Fruit fly (Drosophila melanogaster) whole organism, embryonic: Measurements from ENCODE around the gene SREBP.

Source experiments
- ATbp ChIP-seq: fragments of 200-800 bp; sonication (Bioruptor generic); optimal IDR thresholded peaks from 2 replicates; lab custom pipeline; 2017; ENCODE audit warnings: missing biosample characterization, mild to moderate bottlenecking, missing genetic modification characterization, missing genetic modification reagents
- Atf-2 ChIP-seq: fragments of 200-800 bp; sonication (Bioruptor generic); optimal IDR thresholded peaks from 2 replicates; lab custom pipeline; 2016; ENCODE audit warnings: missing biosample characterization, missing genetic modification characterization
- CG10267 ChIP-seq: fragments of 200-800 bp; sonication (Bioruptor generic); optimal IDR thresholded peaks from 2 replicates; lab custom pipeline; 2018; ENCODE audit warnings: missing biosample characterization, mild to moderate bottlenecking, missing genetic modification characterization, moderate library complexity
- CG10959 ChIP-seq: fragments of 200-800 bp; sonication (Bioruptor generic); IDR thresholded peaks from 2 replicates; pipeline ENCODE4 v1.3.6; 2022; ENCODE audit warnings: missing biosample characterization, missing genetic modification characterization
- CG11247 ChIP-seq: fragments of 200-800 bp; sonication (Bioruptor generic); IDR thresholded peaks from 2 replicates; pipeline ENCODE4 v1.3.6; 2022; ENCODE audit warnings: missing biosample characterization, missing genetic modification characterization
- CG12769 ChIP-seq: fragments of 200-800 bp; sonication (Bioruptor generic); optimal IDR thresholded peaks from 2 replicates; lab custom pipeline; 2019; ENCODE audit warnings: missing biosample characterization, mild to moderate bottlenecking, missing genetic modification characterization, moderate library complexity
- CG14014 ChIP-seq: fragments of 200-800 bp; sonication (Bioruptor generic); IDR thresholded peaks from 2 replicates; pipeline ENCODE4 v1.3.6; 2022; ENCODE audit warnings: missing biosample characterization, missing genetic modification characterization
- CG14050 ChIP-seq: fragments of 200-800 bp; sonication (Bioruptor generic); IDR thresholded peaks from 3 replicates; pipeline ENCODE4 v1.3.6; 2022; ENCODE audit warnings: missing biosample characterization, missing genetic modification characterization
- CG1647 ChIP-seq: fragments of 200-800 bp; sonication (Bioruptor generic); optimal IDR thresholded peaks from 3 replicates; lab custom pipeline; 2016; ENCODE audit warnings: missing biosample characterization, missing genetic modification characterization
- CG17328 ChIP-seq: fragments of 200-800 bp; sonication (Bioruptor generic); IDR thresholded peaks from 2 replicates; pipeline ENCODE4 v1.3.6; 2022; ENCODE audit warnings: missing biosample characterization, missing genetic modification characterization
- CG18599 ChIP-seq: fragments of 200-800 bp; sonication (Bioruptor generic); optimal IDR thresholded peaks from 3 replicates; lab custom pipeline; 2017; ENCODE audit warnings: missing biosample characterization, missing genetic modification characterization, mild to moderate bottlenecking, moderate library complexity, missing genetic modification reagents
- CG30403 ChIP-seq: fragments of 200-800 bp; sonication (Bioruptor generic); optimal IDR thresholded peaks from 3 replicates; lab custom pipeline; 2016; ENCODE audit warnings: missing biosample characterization, missing genetic modification characterization
- CG31441 ChIP-seq: fragments of 200-800 bp; sonication (Bioruptor generic); IDR thresholded peaks from 2 replicates; pipeline ENCODE4 v1.3.6; 2022; ENCODE audit warnings: missing biosample characterization, missing genetic modification characterization
- CG4707 ChIP-seq: fragments of 200-800 bp; sonication (Bioruptor generic); optimal IDR thresholded peaks from 2 replicates; lab custom pipeline; 2018; ENCODE audit warnings: missing biosample characterization, mild to moderate bottlenecking, missing genetic modification characterization, moderate library complexity
- CG5245 ChIP-seq: fragments of 200-800 bp; sonication (Bioruptor generic); optimal IDR thresholded peaks from 3 replicates; lab custom pipeline; 2016; ENCODE audit warnings: missing biosample characterization, missing genetic modification characterization
- CG7928 ChIP-seq: fragments of 200-800 bp; sonication (Bioruptor generic); optimal IDR thresholded peaks from 2 replicates; lab custom pipeline; 2017; ENCODE audit warnings: missing biosample characterization, mild to moderate bottlenecking, missing genetic modification characterization
- Deaf1 ChIP-seq: fragments of 200-800 bp; optimal IDR thresholded peaks from 3 replicates; lab custom pipeline; 2019; ENCODE audit warnings: missing biosample characterization, mild to moderate bottlenecking, missing genetic modification characterization, moderate library complexity
- Hmr ChIP-seq: fragments of 200-800 bp; sonication (Bioruptor generic); optimal IDR thresholded peaks from 3 replicates; lab custom pipeline; 2017; ENCODE audit warnings: mild to moderate bottlenecking, missing biosample characterization, missing genetic modification reagents, missing genetic modification characterization
- Lpt ChIP-seq: fragments of >200 bp; optimal IDR thresholded peaks from 2 replicates; lab custom pipeline; 2018; ENCODE audit warnings: missing biosample characterization, missing genetic modification characterization
- Meics ChIP-seq: fragments of 200-800 bp; sonication (Bioruptor generic); optimal IDR thresholded peaks from 2 replicates; lab custom pipeline; 2017; ENCODE audit warnings: missing biosample characterization, mild to moderate bottlenecking, missing genetic modification characterization
- Mes4 ChIP-seq: fragments of 200-800 bp; sonication (Bioruptor generic); optimal IDR thresholded peaks from 2 replicates; lab custom pipeline; 2016; ENCODE audit warnings: missing biosample characterization, missing genetic modification characterization
- Nf-YA ChIP-seq: fragments of 200-800 bp; sonication (Bioruptor generic); IDR thresholded peaks from 2 replicates; pipeline ENCODE4 v1.3.6; 2022; ENCODE audit warnings: missing biosample characterization, missing genetic modification characterization
- NfI ChIP-seq: fragments of 200-800 bp; sonication (Bioruptor generic); optimal IDR thresholded peaks from 3 replicates; lab custom pipeline; 2018; ENCODE audit warnings: missing biosample characterization, mild to moderate bottlenecking, missing genetic modification characterization, moderate library complexity
- Opbp ChIP-seq: fragments of 200-800 bp; sonication (Bioruptor generic); IDR thresholded peaks from 3 replicates; pipeline ENCODE4 v1.3.6; 2022; ENCODE audit warnings: missing biosample characterization, missing genetic modification characterization; ENCODE audit not compliant: partially characterized antibody
- Sox102F ChIP-seq: fragments of 200-800 bp; sonication (Bioruptor generic); optimal IDR thresholded peaks from 2 replicates; lab custom pipeline; 2018; ENCODE audit warnings: missing biosample characterization, mild to moderate bottlenecking, missing genetic modification characterization, moderate library complexity
- al ChIP-seq: fragments of 200-800 bp; sonication (Bioruptor generic); IDR thresholded peaks from 2 replicates; pipeline ENCODE4 v1.3.6; 2022; ENCODE audit warnings: missing biosample characterization, missing genetic modification characterization
- bowl ChIP-seq: fragments of 200-800 bp; sonication (Bioruptor generic); IDR thresholded peaks from 2 replicates; pipeline ENCODE4 v1.3.6; 2022; ENCODE audit warnings: missing biosample characterization, missing genetic modification characterization
- cad ChIP-seq: fragments of >200 bp; optimal IDR thresholded peaks from 2 replicates; lab custom pipeline; 2017; ENCODE audit warnings: missing biosample characterization, missing genetic modification characterization
- cas ChIP-seq: fragments of 200-800 bp; sonication (Bioruptor generic); IDR thresholded peaks from 2 replicates; pipeline ENCODE4 v1.3.6; 2022; ENCODE audit warnings: missing biosample characterization, missing genetic modification characterization
- dm ChIP-seq: fragments of 200-800 bp; sonication (Bioruptor generic); optimal IDR thresholded peaks from 3 replicates; lab custom pipeline; 2016; ENCODE audit warnings: missing biosample characterization, missing genetic modification characterization
- dpn ChIP-seq, 2 experiments: fragments of 200-800 bp; sonication (Bioruptor generic); optimal IDR thresholded peaks; 3 replicates each; lab custom pipeline; 2016; ENCODE audit warnings: missing biosample characterization in 2 of 2, missing genetic modification characterization in 2 of 2
- esg ChIP-seq: fragments of 200-800 bp; sonication (Bioruptor generic); conservative IDR thresholded peaks from 2 replicates; pipeline ENCODE4 v1.3.6; 2022; ENCODE audit warnings: missing biosample characterization, missing genetic modification characterization
- fd64A ChIP-seq: fragments of 200-800 bp; sonication (Bioruptor generic); optimal IDR thresholded peaks from 3 replicates; lab custom pipeline; 2018; ENCODE audit warnings: missing biosample characterization, mild to moderate bottlenecking, missing genetic modification characterization
- gcm ChIP-seq: fragments of 200-800 bp; sonication (Bioruptor generic); optimal IDR thresholded peaks from 2 replicates; lab custom pipeline; 2019; ENCODE audit warnings: missing biosample characterization, mild to moderate bottlenecking, missing genetic modification characterization, moderate library complexity
- gsb-n ChIP-seq: fragments of 200-800 bp; sonication (Bioruptor generic); optimal IDR thresholded peaks from 3 replicates; lab custom pipeline; 2018; ENCODE audit warnings: missing biosample characterization, mild to moderate bottlenecking, missing genetic modification characterization
- her ChIP-seq: fragments of 200-800 bp; sonication (Bioruptor generic); optimal IDR thresholded peaks from 2 replicates; lab custom pipeline; 2016; ENCODE audit warnings: missing biosample characterization, missing genetic modification characterization
- nmo ChIP-seq: fragments of 200-800 bp; sonication (Bioruptor generic); optimal IDR thresholded peaks from 2 replicates; lab custom pipeline; 2018; ENCODE audit warnings: missing biosample characterization, mild to moderate bottlenecking, missing genetic modification characterization, moderate library complexity
- pan ChIP-seq, 4 experiments: fragments of >200 bp in 3 of 4; fragments of 200-800 bp in 1 of 4; sonication (Bioruptor generic) in 1 of 4; optimal IDR thresholded peaks in 3 of 4; IDR thresholded peaks in 1 of 4; 2 replicates each; pipeline versions ENCODE4 v1.3.6 to Lab custom; 2017 to 2022; ENCODE audit warnings: missing biosample characterization in 2 of 4, missing genetic modification characterization in 2 of 4, mixed read lengths in 1 of 4
- pho ChIP-seq: fragments of 200-800 bp; sonication (Bioruptor generic); optimal IDR thresholded peaks from 2 replicates; lab custom pipeline; 2016; ENCODE audit warnings: missing biosample characterization, missing genetic modification characterization
- pita ChIP-seq: fragments of 200-800 bp; sonication (Bioruptor generic); optimal IDR thresholded peaks from 2 replicates; lab custom pipeline; 2017; ENCODE audit warnings: missing biosample characterization, mild to moderate bottlenecking, missing genetic modification characterization
- pum ChIP-seq: fragments of 200-800 bp; sonication (Bioruptor generic); optimal IDR thresholded peaks from 2 replicates; lab custom pipeline; 2016; ENCODE audit warnings: missing biosample characterization, missing genetic modification characterization
- run ChIP-seq: fragments of 200-800 bp; sonication (Bioruptor generic); optimal IDR thresholded peaks from 3 replicates; lab custom pipeline; 2018; ENCODE audit warnings: missing biosample characterization, mild to moderate bottlenecking, missing genetic modification characterization
- shn ChIP-seq: fragments of 200-800 bp; sonication (Bioruptor generic); optimal IDR thresholded peaks from 3 replicates; lab custom pipeline; 2016; ENCODE audit warnings: missing biosample characterization, missing genetic modification characterization
- slou ChIP-seq: fragments of 200-800 bp; sonication (Bioruptor generic); optimal IDR thresholded peaks from 3 replicates; lab custom pipeline; 2016; ENCODE audit warnings: missing biosample characterization, missing genetic modification characterization
- sqz ChIP-seq: fragments of 200-800 bp; sonication (Bioruptor generic); optimal IDR thresholded peaks from 3 replicates; lab custom pipeline; 2018; ENCODE audit warnings: missing biosample characterization, mild to moderate bottlenecking, missing genetic modification characterization
- sug ChIP-seq: fragments of 200-800 bp; optimal IDR thresholded peaks from 2 replicates; lab custom pipeline; 2019; ENCODE audit warnings: missing biosample characterization, mild to moderate bottlenecking, missing genetic modification characterization, moderate library complexity
- tio ChIP-seq: fragments of 200-800 bp; sonication (Bioruptor generic); optimal IDR thresholded peaks from 2 replicates; lab custom pipeline; 2017; ENCODE audit warnings: missing biosample characterization, missing genetic modification characterization, inconsistent platforms
- zen2 ChIP-seq: fragments of 200-800 bp; sonication (Bioruptor generic); IDR thresholded peaks from 3 replicates; pipeline ENCODE4 v1.3.6; 2022; ENCODE audit warnings: missing biosample characterization, missing genetic modification characterization; ENCODE audit not compliant: partially characterized antibody
- zfh2 ChIP-seq: fragments of 200-800 bp; sonication (Bioruptor generic); optimal IDR thresholded peaks from 2 replicates; lab custom pipeline; 2016; ENCODE audit warnings: missing biosample characterization, missing genetic modification characterization

SREBP gene

dm6 chr3L:19817807-19818531, 24.2 kb downstream of the SREBP start, which contains the start of the genes Fibp and Deaf1 (continued):
- peak; percentile 91 for TF ChIP-seq zfh2 (GFP tag; lab: Kevin White, UChicago)
- peak; percentile 82 for TF ChIP-seq pum (GFP tag; lab: Kevin White, UChicago)
- TF ChIP-seq run (tag; lab: Kevin White, UChicago), result no peak
- peak; percentile 70 for TF ChIP-seq dm
- TF ChIP-seq CG31441 (GFP tag; lab: Robert Waterston, UW), result peak; percentile 70
- peak; percentile 54; the same call in 2 of the 3 replicates for TF ChIP-seq CG14050 (GFP tag; lab: Robert Waterston, UW)
- TF ChIP-seq Lpt (GFP tag; lab: Kevin White, UChicago), result peak; percentile 25
- TF ChIP-seq nmo, result peak; percentile 89
- TF ChIP-seq bowl (GFP tag; lab: Robert Waterston, UW), result no peak
- TF ChIP-seq CG18599 (GFP tag; lab: Kevin White, UChicago), result peak; percentile 74
- TF ChIP-seq pho (GFP tag; lab: Kevin White, UChicago), result peak; percentile 89
- peak; percentile 46 for TF ChIP-seq esg
- TF ChIP-seq dpn (GFP tag; optimal IDR thresholded peaks at IDR 0.05; lab: Kevin White, UChicago), result peak; percentile 77 to 84
- TF ChIP-seq CG12769 (tag; lab: Kevin White, UChicago), result peak; percentile 47
- no peak for TF ChIP-seq CG10959 (GFP tag; lab: Robert Waterston, UW)
- TF ChIP-seq her (GFP tag; lab: Kevin White, UChicago), result peak; percentile 46
- peak; percentile 70 for TF ChIP-seq NfI (GFP tag; lab: Kevin White, UChicago)
- peak; percentile 18; the same call in 1 of the 2 replicates for TF ChIP-seq Nf-YA (GFP tag; lab: Robert Waterston, UW)
- no peak for TF ChIP-seq sqz (GFP tag; lab: Kevin White, UChicago)
- no peak for TF ChIP-seq pita (GFP tag; lab: Kevin White, UChicago)
- TF ChIP-seq tio (GFP tag; lab: Kevin White, UChicago), result no peak
- TF ChIP-seq al (GFP tag; lab: Robert Waterston, UW), result peak; percentile 71
- no peak for TF ChIP-seq gsb-n (tag; lab: Kevin White, UChicago)
- TF ChIP-seq Deaf1 (tag; lab: Kevin White, UChicago), result peak; percentile 70
- TF ChIP-seq fd64A (GFP tag; lab: Kevin White, UChicago), result no peak
- no peak for TF ChIP-seq cad (GFP tag; lab: Kevin White, UChicago)
- peak; percentile 53 for TF ChIP-seq slou
- TF ChIP-seq pan (optimal IDR thresholded peaks at IDR 0.05; lab: Kevin White, UChicago), result no peak
- peak in 1 of 2 experiments; percentile 46 for TF ChIP-seq pan (GFP tag; optimal IDR thresholded peaks at IDR 0.05 in 1 of 2, IDR thresholded peaks at IDR 0.05 in 1 of 2)
- TF ChIP-seq gcm, result peak; percentile 45
- TF ChIP-seq CG14014 (GFP tag; lab: Robert Waterston, UW), result peak; percentile 60; the same call in 1 of the 2 replicates
- no peak for TF ChIP-seq Sox102F (GFP tag; lab: Kevin White, UChicago)
- TF ChIP-seq Opbp (GFP tag; lab: Robert Waterston, UW), result peak; percentile 98
- TF ChIP-seq CG1647 (GFP tag; lab: Kevin White, UChicago), result peak; percentile 67
- no peak for TF ChIP-seq ATbp
- peak; percentile 97 for TF ChIP-seq zen2 (GFP tag; lab: Robert Waterston, UW)
- TF ChIP-seq cas (GFP tag; lab: Robert Waterston, UW), result peak; percentile 32; the same call in 1 of the 2 replicates
- TF ChIP-seq CG30403 (GFP tag; lab: Kevin White, UChicago), result peak; percentile 92
- TF ChIP-seq sug (tag; lab: Kevin White, UChicago), result peak; percentile 85
- TF ChIP-seq CG5245 (GFP tag; lab: Kevin White, UChicago), result peak; percentile 27
- no peak for TF ChIP-seq CG17328 (GFP tag; lab: Robert Waterston, UW)
- no peak for TF ChIP-seq CG4707 (GFP tag; lab: Kevin White, UChicago)
- TF ChIP-seq Hmr (GFP tag; lab: Kevin White, UChicago), result peak; percentile 72
- peak; percentile 85 for TF ChIP-seq Atf-2 (GFP tag; lab: Kevin White, UChicago)
- peak; percentile 71 for TF ChIP-seq Mes4
- peak; percentile 72 for TF ChIP-seq CG10267 (tag; lab: Kevin White, UChicago)
- TF ChIP-seq Meics (GFP tag; lab: Kevin White, UChicago), result peak; percentile 66
- TF ChIP-seq shn, result peak; percentile 86
- TF ChIP-seq CG11247 (GFP tag; lab: Robert Waterston, UW), result peak; percentile 58; the same call in 1 of the 2 replicates
- TF ChIP-seq CG7928, result peak; percentile 6
